Worm (Caenorhabditis elegans) whole organism, L3 larva: Measurements from ENCODE around the gene fbxa-199.

Experiments used
- aly-2 ChIP-seq: fragments of 150-350 bp; optimal IDR thresholded peaks from 2 replicates; lab custom pipeline; 2014; ENCODE audit warnings: missing biosample characterization, missing genetic modification characterization
- ama-1 ChIP-seq: fragments of 150-350 bp; optimal IDR thresholded peaks from 2 replicates; lab custom pipeline; 2018
- lin-39 ChIP-seq: fragments of 150-350 bp; optimal IDR thresholded peaks from 2 replicates; lab custom pipeline; 2018; ENCODE audit warnings: missing biosample characterization, missing genetic modification reagents, missing genetic modification characterization

ce11 chrV:15432457-15432856 is 33.8 kb upstream of the fbxa-199 start, which contains the start of gene T26H5.8:
- TF ChIP-seq ama-1 (lab: Kevin White, UChicago) (no peak), lin-39 (tag; lab: Kevin White, UChicago) (no peak), aly-2 (tag; lab: Kevin White, UChicago) (no peak)
